Fruit fly (Drosophila melanogaster): ENCODE measurements around the gene CG6893.

Gene CG6893

dm6 chr3L:18693887-18694286, at the start of gene CG6893:
Gene CG6893 (plus strand): TSS chr3L:18694187.
- TF ChIP-seq Hr78 (GFP tag; optimal IDR thresholded peaks at IDR 0.05), result no peak
- no peak for TF ChIP-seq rgr (GFP tag; optimal IDR thresholded peaks at IDR 0.05)
- no peak for TF ChIP-seq sv (GFP tag; optimal IDR thresholded peaks at IDR 0.05)
- TF ChIP-seq CG9705 (GFP tag; optimal IDR thresholded peaks at IDR 0.05), result no peak
- TF ChIP-seq dsf (GFP tag; optimal IDR thresholded peaks at IDR 0.05; ENCODE audit: borderline replicate concordance), result no peak
- no peak for TF ChIP-seq foxo (GFP tag; optimal IDR thresholded peaks at IDR 0.05)
- no peak for TF ChIP-seq CrebA (GFP tag; optimal IDR thresholded peaks at IDR 0.05; ENCODE audit: borderline replicate concordance)
- no peak for TF ChIP-seq Hnf4 (GFP tag; optimal IDR thresholded peaks at IDR 0.05)
- TF ChIP-seq GATAd (GFP tag; optimal IDR thresholded peaks at IDR 0.05), result no peak
- TF ChIP-seq pan (optimal IDR thresholded peaks at IDR 0.05), result no peak
- TF ChIP-seq tai (GFP tag; optimal IDR thresholded peaks at IDR 0.05), result no peak
- no peak for TF ChIP-seq CG32264 (GFP tag; optimal IDR thresholded peaks at IDR 0.05)
- no peak for TF ChIP-seq Rel (GFP tag; optimal IDR thresholded peaks at IDR 0.05)
- TF ChIP-seq Rel (tag; optimal IDR thresholded peaks at IDR 0.05), result no peak
- no peak for TF ChIP-seq dmrt93B (GFP tag; optimal IDR thresholded peaks at IDR 0.05)
- no peak for TF ChIP-seq Hr83 (GFP tag; optimal IDR thresholded peaks at IDR 0.05; ENCODE audit: poor library complexity, severe bottlenecking)
- TF ChIP-seq h (GFP tag; optimal IDR thresholded peaks at IDR 0.05), result no peak
- no peak for TF ChIP-seq woc (GFP tag; optimal IDR thresholded peaks at IDR 0.05)

- TF ChIP-seq dl (GFP tag; optimal IDR thresholded peaks at IDR 0.05; ENCODE audit: insufficient read depth in 1 of 2, partially characterized antibody in 2 of 2), result no peak
Measured at dm6 chr3L:18653737-18654136, 40.2 kb upstream of the CG6893 start.

- TF ChIP-seq CG32264 (GFP tag; optimal IDR thresholded peaks at IDR 0.05), result no peak
- peak; percentile 92 for TF ChIP-seq Dfd (GFP tag; optimal IDR thresholded peaks at IDR 0.05)
- no peak for TF ChIP-seq woc (GFP tag; optimal IDR thresholded peaks at IDR 0.05)
- no peak for TF ChIP-seq Jra (GFP tag; optimal IDR thresholded peaks at IDR 0.05)
- TF ChIP-seq jim (GFP tag; optimal IDR thresholded peaks at IDR 0.05), result no peak
- TF ChIP-seq Dif (GFP tag; optimal IDR thresholded peaks at IDR 0.05; ENCODE audit: partially characterized antibody), result no peak
- no peak for TF ChIP-seq OdsH (GFP tag; optimal IDR thresholded peaks at IDR 0.05)
Measured at dm6 chr3L:18665594-18665993, 28.4 kb upstream of the CG6893 start.

- TF ChIP-seq OdsH (GFP tag; optimal IDR thresholded peaks at IDR 0.05) (no peak), Rel (GFP tag; optimal IDR thresholded peaks at IDR 0.05) (no peak), Rel (tag; optimal IDR thresholded peaks at IDR 0.05) (peak; percentile 5), Myc (optimal IDR thresholded peaks at IDR 0.05) (peak; percentile 71), CG32264 (GFP tag; optimal IDR thresholded peaks at IDR 0.05) (no peak), pan (optimal IDR thresholded peaks at IDR 0.05) (no peak), Mio (GFP tag; optimal IDR thresholded peaks at IDR 0.05) (no peak), tai (GFP tag; optimal IDR thresholded peaks at IDR 0.05) (no peak), Dfd (GFP tag; optimal IDR thresholded peaks at IDR 0.05) (no peak), sage (GFP tag; optimal IDR thresholded peaks at IDR 0.05) (no peak), Hr83 (GFP tag; optimal IDR thresholded peaks at IDR 0.05; ENCODE audit: poor library complexity, severe bottlenecking) (peak; percentile 21), jim (GFP tag; optimal IDR thresholded peaks at IDR 0.05) (no peak), Sp1 (GFP tag; optimal IDR thresholded peaks at IDR 0.05) (no peak), sv (GFP tag; optimal IDR thresholded peaks at IDR 0.05) (no peak), Vsx2 (GFP tag; optimal IDR thresholded peaks at IDR 0.05; ENCODE audit: partially characterized antibody) (no peak), fru (GFP tag; optimal IDR thresholded peaks at IDR 0.05) (peak; percentile 100)
Measured at dm6 chr3L:18667115-18667514, 26.9 kb upstream of the CG6893 start, which contains the start of gene CG42495. Gene CG42495 (plus strand): TSS chr3L:18667361.

- no peak for TF ChIP-seq sv (GFP tag; optimal IDR thresholded peaks at IDR 0.05)
- TF ChIP-seq psq (GFP tag; optimal IDR thresholded peaks at IDR 0.05), result no peak
- TF ChIP-seq N (GFP tag; optimal IDR thresholded peaks at IDR 0.05), result no peak
- no peak for TF ChIP-seq Myc (optimal IDR thresholded peaks at IDR 0.05)
- TF ChIP-seq foxo (GFP tag; optimal IDR thresholded peaks at IDR 0.05), result no peak
- TF ChIP-seq CG9705 (GFP tag; optimal IDR thresholded peaks at IDR 0.05), result no peak
- no peak for TF ChIP-seq brk (GFP tag; optimal IDR thresholded peaks at IDR 0.05)
- TF ChIP-seq OdsH (GFP tag; optimal IDR thresholded peaks at IDR 0.05), result no peak
- no peak for TF ChIP-seq Hnf4 (GFP tag; optimal IDR thresholded peaks at IDR 0.05)
- no peak for TF ChIP-seq pan (optimal IDR thresholded peaks at IDR 0.05)
- TF ChIP-seq Sp1 (GFP tag; optimal IDR thresholded peaks at IDR 0.05), result no peak
- no peak for TF ChIP-seq jim (GFP tag; optimal IDR thresholded peaks at IDR 0.05)
- TF ChIP-seq Dif (GFP tag; optimal IDR thresholded peaks at IDR 0.05; ENCODE audit: partially characterized antibody), result no peak
- no peak for TF ChIP-seq ey (GFP tag; optimal IDR thresholded peaks at IDR 0.05)
- no peak for TF ChIP-seq CrebA (GFP tag; optimal IDR thresholded peaks at IDR 0.05; ENCODE audit: borderline replicate concordance)
- no peak for TF ChIP-seq dsf (GFP tag; optimal IDR thresholded peaks at IDR 0.05; ENCODE audit: borderline replicate concordance)
- TF ChIP-seq fru (GFP tag; optimal IDR thresholded peaks at IDR 0.05), result no peak
- TF ChIP-seq rgr (GFP tag; optimal IDR thresholded peaks at IDR 0.05), result no peak
- TF ChIP-seq Vsx2 (GFP tag; optimal IDR thresholded peaks at IDR 0.05; ENCODE audit: partially characterized antibody), result no peak
- TF ChIP-seq tai (GFP tag; optimal IDR thresholded peaks at IDR 0.05), result no peak
Measured at dm6 chr3L:18669874-18670273, 24.1 kb upstream of the CG6893 start.

Measured in whole organism, wandering third instar larva.